Worm (Caenorhabditis elegans): ENCODE results near the gene R107.5.

The R107.5 gene

DNA sequence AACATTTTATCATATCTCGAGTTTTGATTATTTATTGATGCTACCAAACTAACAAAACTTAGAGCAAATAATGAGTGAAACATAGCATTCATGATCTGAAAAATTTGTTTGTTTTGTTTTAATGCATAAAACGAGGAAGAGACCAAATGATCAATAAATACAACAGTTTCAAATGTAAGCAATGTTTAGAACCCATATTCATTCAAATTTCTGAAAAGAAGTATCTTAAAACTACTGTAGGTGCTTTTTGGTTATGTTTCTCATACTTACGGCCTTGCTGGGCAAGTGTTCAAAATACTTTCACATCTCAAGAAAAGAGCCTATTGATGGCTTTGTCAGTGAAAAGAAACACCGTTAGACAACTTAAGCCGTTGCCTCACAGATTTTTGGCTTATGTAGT, 24.1 kb upstream of the R107.5 start, which contains the start of gene F02A9.1:
F02A9.1 (minus strand) TSS at position 101 of the 400 bp plus-strand sequence.
- TF ChIP-seq C06A6.2 (GFP tag; conservative IDR thresholded peaks at IDR 0.05) (no peak), tbx-9 (tag; optimal IDR thresholded peaks at IDR 0.05; ENCODE audit: borderline replicate concordance) (no peak), hmg-20 (GFP tag; IDR thresholded peaks at IDR 0.05) (no peak), pbrm-1 (GFP tag; IDR thresholded peaks at IDR 0.05) (no peak), F39B2.1 (GFP tag; IDR thresholded peaks at IDR 0.05) (no peak)

DNA sequence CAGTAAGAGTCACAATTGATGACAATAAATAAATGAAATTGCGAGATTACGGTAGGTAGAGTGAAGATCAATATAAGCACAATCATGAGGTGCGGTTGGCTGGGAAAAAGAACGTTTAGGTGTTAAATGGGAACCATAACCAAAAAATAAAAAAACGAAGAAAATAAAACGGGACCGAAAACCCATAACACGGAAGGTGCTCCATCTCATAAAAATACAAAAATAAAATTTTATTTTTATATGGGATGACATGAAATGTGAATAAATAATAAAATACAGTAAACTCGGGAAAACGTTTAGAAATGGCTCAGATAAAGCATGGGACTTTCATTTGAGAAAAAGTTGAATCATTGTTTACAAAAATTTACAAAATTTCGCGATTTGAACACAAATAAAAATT, 21.9 kb upstream of the R107.5 start, which contains the start of gene F02A9.7:
F02A9.7 (minus strand) TSS at position 101 of the 400 bp plus-strand sequence.
- TF ChIP-seq athp-1 (tag; optimal IDR thresholded peaks at IDR 0.05) = no peak

DNA sequence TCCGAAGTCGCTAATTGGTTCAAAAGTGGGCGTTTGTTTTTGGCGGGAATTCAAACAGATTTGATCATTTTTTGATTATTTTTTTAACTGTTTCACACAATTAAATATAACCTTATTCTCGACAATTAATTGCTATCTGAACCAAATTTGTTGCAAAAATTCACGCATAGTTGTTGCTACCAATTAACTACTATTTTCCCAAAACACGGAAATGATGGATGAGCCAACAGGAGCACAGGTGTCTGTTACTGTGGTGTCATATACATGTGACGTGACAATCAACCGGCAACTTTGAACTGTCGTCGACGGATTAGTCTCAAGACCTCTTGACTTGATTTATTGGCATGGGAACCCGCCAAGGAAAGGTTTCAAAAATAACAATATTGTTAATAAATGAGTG, 19.1 kb upstream of the R107.5 start:
- TF ChIP-seq B0261.1 (tag; optimal IDR thresholded peaks at IDR 0.05) (no peak), egl-44 (GFP tag; IDR thresholded peaks at IDR 0.05) (no peak), hsf-1 (GFP tag; IDR thresholded peaks at IDR 0.05) (no peak)

DNA sequence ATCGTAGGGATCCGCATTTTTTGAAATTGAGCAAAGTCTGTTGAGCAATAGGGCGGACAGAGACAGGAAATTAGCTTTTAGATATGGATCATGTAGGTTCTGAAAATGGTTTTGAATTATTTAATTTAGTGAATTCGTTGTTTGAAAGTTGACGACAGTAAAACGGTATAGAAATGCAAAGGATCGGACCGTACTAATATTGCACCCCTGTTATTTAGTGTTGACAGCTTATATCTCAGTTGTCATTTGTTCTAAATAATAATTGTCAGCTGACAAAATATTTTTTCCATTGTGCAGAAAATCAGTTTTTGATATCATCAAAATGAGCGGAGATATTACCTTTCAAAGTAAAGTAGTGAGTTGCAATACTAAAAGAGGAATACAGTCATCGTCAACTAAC, 17.8 kb upstream of the R107.5 start, which contains the start of gene lin-12:
lin-12 (minus strand) TSS at position 101 of the 400 bp plus-strand sequence.
- no peak for TF ChIP-seq ztf-28 (GFP tag; IDR thresholded peaks at IDR 0.05)
- no peak for TF ChIP-seq ZK185.1 (tag; optimal IDR thresholded peaks at IDR 0.05; ENCODE audit: poor library complexity, severe bottlenecking)
- no peak for TF ChIP-seq tlf-1 (GFP tag; optimal IDR thresholded peaks at IDR 0.05)
- no peak for TF ChIP-seq efl-1 (GFP tag; optimal IDR thresholded peaks at IDR 0.05)
- TF ChIP-seq fkh-3 (tag; optimal IDR thresholded peaks at IDR 0.05) = no peak
- TF ChIP-seq dox-1 (GFP tag; IDR thresholded peaks at IDR 0.05) = no peak
- TF ChIP-seq B0019.2 (GFP tag; conservative IDR thresholded peaks at IDR 0.05) = no peak
- TF ChIP-seq Y95B8A.8 (GFP tag; IDR thresholded peaks at IDR 0.05) = no peak
- TF ChIP-seq sdz-38 (tag; optimal IDR thresholded peaks at IDR 0.05) = no peak
- no peak for TF ChIP-seq xnd-1 (tag; optimal IDR thresholded peaks at IDR 0.05)
- TF ChIP-seq mel-28 (tag; optimal IDR thresholded peaks at IDR 0.05; ENCODE audit: borderline replicate concordance) = no peak
- TF ChIP-seq snpc-4 (GFP tag; optimal IDR thresholded peaks at IDR 0.05) = no peak
- no peak for TF ChIP-seq snpc-4 (tag; optimal IDR thresholded peaks at IDR 0.05)
- TF ChIP-seq F10E7.11 (tag; optimal IDR thresholded peaks at IDR 0.05) = no peak
- no peak for TF ChIP-seq madf-3 (GFP tag; IDR thresholded peaks at IDR 0.05)
- TF ChIP-seq lag-1 (GFP tag; IDR thresholded peaks at IDR 0.05) = no peak

DNA sequence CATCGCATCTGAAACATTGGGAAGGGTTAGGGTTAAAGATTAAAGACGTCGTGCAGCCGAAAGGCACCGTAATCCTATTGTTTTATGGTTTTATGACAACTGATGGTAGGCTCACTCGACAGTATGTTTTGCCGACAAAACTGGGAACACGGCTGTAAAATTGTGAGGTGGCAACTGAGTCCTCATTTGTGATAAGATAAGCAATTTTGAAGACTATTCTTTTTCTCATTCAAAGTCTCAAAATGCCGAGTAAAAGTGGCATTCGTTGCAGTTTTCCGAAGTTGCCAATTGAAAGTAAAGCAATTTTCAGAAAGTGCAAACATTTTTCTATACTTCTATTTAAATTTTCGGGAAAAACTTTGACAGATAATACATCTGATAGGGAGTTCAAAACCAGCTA, 16.1 kb upstream of the R107.5 start:
- no peak for TF ChIP-seq repo-1 (tag; optimal IDR thresholded peaks at IDR 0.05)
- no peak for TF ChIP-seq ztf-25 (GFP tag; IDR thresholded peaks at IDR 0.05)
- TF ChIP-seq egl-44 (GFP tag; IDR thresholded peaks at IDR 0.05) = no peak
- no peak for TF ChIP-seq F57C9.4 (tag; optimal IDR thresholded peaks at IDR 0.05)
- no peak for TF ChIP-seq unc-62 (GFP tag; optimal IDR thresholded peaks at IDR 0.05)
- TF ChIP-seq madf-3 (GFP tag; IDR thresholded peaks at IDR 0.05) = no peak
- TF ChIP-seq let-607 (tag; optimal IDR thresholded peaks at IDR 0.05) = no peak
- TF ChIP-seq mcd-1 (GFP tag; IDR thresholded peaks at IDR 0.05) = no peak
- TF ChIP-seq F33H1.4 (GFP tag; IDR thresholded peaks at IDR 0.05) = no peak
- TF ChIP-seq ceh-40 (GFP tag; IDR thresholded peaks at IDR 0.05) = no peak
- no peak for TF ChIP-seq hmg-20 (GFP tag; IDR thresholded peaks at IDR 0.05)
- TF ChIP-seq tbx-9 (tag; optimal IDR thresholded peaks at IDR 0.05; ENCODE audit: borderline replicate concordance) = no peak

All from whole organism, young adult.